Fruit fly (Drosophila melanogaster): Measurements from ENCODE around the gene CG42353.

Gene CG42353

dm6 chrX:16150560-16150959, 45.8 kb upstream of the CG42353 start:
- TF ChIP-seq CG17328 (GFP tag; IDR thresholded peaks at IDR 0.05) (no peak), toy (GFP tag; IDR thresholded peaks at IDR 0.05) (no peak), scrt (GFP tag; optimal IDR thresholded peaks at IDR 0.05) (no peak), exex (tag; optimal IDR thresholded peaks at IDR 0.05) (no peak), Trl (optimal IDR thresholded peaks at IDR 0.05) (peak; percentile 88 to 97), Trl (GFP tag; optimal IDR thresholded peaks at IDR 0.05) (peak; percentile 14), ken (GFP tag; IDR thresholded peaks at IDR 0.05) (no peak), gcm2 (GFP tag; optimal IDR thresholded peaks at IDR 0.05) (no peak), fru (optimal IDR thresholded peaks at IDR 0.05) (no peak), CG10431 (GFP tag; optimal IDR thresholded peaks at IDR 0.05) (no peak), CG7928 (GFP tag; optimal IDR thresholded peaks at IDR 0.05) (no peak), tx (GFP tag; optimal IDR thresholded peaks at IDR 0.05) (no peak), CG10543 (GFP tag; optimal IDR thresholded peaks at IDR 0.05) (no peak), az2 (GFP tag; optimal IDR thresholded peaks at IDR 0.05) (no peak), CG2199 (GFP tag; IDR thresholded peaks at IDR 0.05) (0 out of 3 replicates have a peak, but pooled peaks have one; percentile 60), Nf-YB (GFP tag; optimal IDR thresholded peaks at IDR 0.05) (peak; percentile 97), unc-4 (GFP tag; IDR thresholded peaks at IDR 0.05; ENCODE audit: partially characterized antibody) (no peak), cg (GFP tag; optimal IDR thresholded peaks at IDR 0.05) (peak; percentile 71), sens (GFP tag) (peak; percentile 50), Sox102F (GFP tag; optimal IDR thresholded peaks at IDR 0.05) (no peak), bowl (GFP tag; IDR thresholded peaks at IDR 0.05) (no peak), Deaf1 (tag; optimal IDR thresholded peaks at IDR 0.05) (peak; percentile 81), seq (GFP tag; IDR thresholded peaks at IDR 0.05) (peak; percentile 52), CG3163 (GFP tag; optimal IDR thresholded peaks at IDR 0.05) (peak; percentile 96), yki (optimal IDR thresholded peaks at IDR 0.05) (peak; percentile 86), CG4820 (GFP tag; optimal IDR thresholded peaks at IDR 0.05) (no peak), abd-A (tag; optimal IDR thresholded peaks at IDR 0.05) (peak; percentile 17), so (GFP tag; IDR thresholded peaks at IDR 0.05) (0 out of 3 replicates have a peak, but pooled peaks have one; percentile 28), usp (GFP tag; optimal IDR thresholded peaks at IDR 0.05) (no peak), ssp (GFP tag; IDR thresholded peaks at IDR 0.05) (no peak), CG8478 (optimal IDR thresholded peaks at IDR 0.05) (peak; percentile 89), Ptx1 (GFP tag; IDR thresholded peaks at IDR 0.05) (no peak), CHES-1-like (GFP tag; optimal IDR thresholded peaks at IDR 0.05) (no peak), CG31365 (tag; optimal IDR thresholded peaks at IDR 0.05) (peak; percentile 89), HLHmδ (GFP tag; optimal IDR thresholded peaks at IDR 0.05) (no peak), pho (GFP tag; optimal IDR thresholded peaks at IDR 0.05) (no peak), CG6254 (GFP tag; optimal IDR thresholded peaks at IDR 0.05) (no peak), Jarid2 (GFP tag; optimal IDR thresholded peaks at IDR 0.05) (peak; percentile 57), Sin3A (optimal IDR thresholded peaks at IDR 0.05) (no peak), CG4854 (GFP tag; optimal IDR thresholded peaks at IDR 0.05) (no peak), CG1832 (GFP tag; optimal IDR thresholded peaks at IDR 0.05) (peak; percentile 93), chn (GFP tag; optimal IDR thresholded peaks at IDR 0.05) (peak; percentile 74), cas (GFP tag; IDR thresholded peaks at IDR 0.05) (no peak), Neu2 (GFP tag; optimal IDR thresholded peaks at IDR 0.05; ENCODE audit: borderline replicate concordance) (no peak), CG5180 (GFP tag; optimal IDR thresholded peaks at IDR 0.05) (no peak), luna (GFP tag; optimal IDR thresholded peaks at IDR 0.05) (no peak), CG30020 (tag; optimal IDR thresholded peaks at IDR 0.05) (no peak), CG10321 (GFP tag; IDR thresholded peaks at IDR 0.05) (peak; percentile 66; the same call in 1 of the 2 replicates), CG8089 (GFP tag; optimal IDR thresholded peaks at IDR 0.05) (no peak), Dip2 (GFP tag; IDR thresholded peaks at IDR 0.05) (no peak), CG3407 (GFP tag; optimal IDR thresholded peaks at IDR 0.05) (no peak), CG9932 (GFP tag; IDR thresholded peaks at IDR 0.05) (no peak), Nf-YA (GFP tag; IDR thresholded peaks at IDR 0.05) (peak; percentile 64; the same call in 1 of the 2 replicates), Stat92E (GFP tag; optimal IDR thresholded peaks at IDR 0.05) (no peak)
